Worm (Caenorhabditis elegans) whole organism, L1 larva: ENCODE results near the gene che-11.

Experiments used
- blmp-1 ChIP-seq: fragments of 150-350 bp; optimal IDR thresholded peaks from 2 replicates; lab custom pipeline; 2014; ENCODE audit warnings: missing biosample characterization, missing genetic modification characterization
- ceh-82 ChIP-seq, 3 experiments: fragments of 150-350 bp in 1 of 3; sonication (generic microtip) in 2 of 3; optimal IDR thresholded peaks; 2 replicates each; lab custom pipeline; 2014 to 2017; ENCODE audit warnings: missing biosample characterization in 3 of 3, missing genetic modification characterization in 3 of 3
- fkh-10 ChIP-seq: sonication (generic microtip); optimal IDR thresholded peaks from 2 replicates; lab custom pipeline; 2017; ENCODE audit warnings: missing biosample characterization, missing genetic modification reagents, missing genetic modification characterization
- fkh-8 ChIP-seq: sonication (generic microtip); optimal IDR thresholded peaks from 2 replicates; lab custom pipeline; 2016; ENCODE audit warnings: mild to moderate bottlenecking, missing genetic modification characterization, missing compliant biosample characterization
- grh-1 ChIP-seq: fragments of 200-800 bp; sonication (Bioruptor generic); IDR thresholded peaks from 2 replicates; pipeline ENCODE4 v1.3.6; 2022; ENCODE audit warnings: missing genetic modification reagents, missing genetic modification characterization, missing compliant biosample characterization
- lin-14 ChIP-seq: fragments of 200-800 bp; sonication (Bioruptor generic); optimal IDR thresholded peaks from 2 replicates; lab custom pipeline; 2018; ENCODE audit warnings: mild to moderate bottlenecking, missing genetic modification characterization, moderate library complexity, missing compliant biosample characterization

DNA sequence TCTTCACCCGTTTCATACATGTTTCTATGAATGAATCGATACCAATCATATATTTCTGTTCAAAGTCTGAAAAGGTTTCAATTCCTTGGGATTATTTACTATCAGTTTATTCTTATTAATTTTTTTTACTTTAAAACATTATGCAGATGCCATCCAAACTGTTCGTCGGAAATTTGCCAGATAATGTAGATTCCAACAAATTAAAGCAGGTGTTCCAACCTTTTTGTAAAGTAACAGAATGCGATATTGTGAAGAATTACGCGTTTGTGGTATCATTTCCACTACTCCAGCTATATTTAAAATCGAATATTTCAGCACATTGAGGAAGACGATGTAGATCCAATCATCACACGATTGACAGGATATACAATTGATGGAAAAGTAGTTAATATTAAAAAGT lies 41.6 kb upstream of the che-11 start, which contains the start of gene rnp-1:
- TF ChIP-seq grh-1 (GFP tag; lab: Robert Waterston, UW) (no peak), lin-14 (GFP tag; lab: Kevin White, UChicago) (no peak), fkh-10 (GFP tag; lab: Kevin White, UChicago) (no peak), blmp-1 (tag; lab: Kevin White, UChicago) (no peak), fkh-8 (tag; lab: Kevin White, UChicago) (no peak), ceh-82 (tag; optimal IDR thresholded peaks at IDR 0.05; lab: Kevin White, UChicago) (no peak)
